Fruit fly (Drosophila melanogaster) whole organism, prepupa: Measurements from ENCODE around the gene CG43210.

Experiments
- Blimp-1 ChIP-seq: fragments of 200-800 bp; sonication (Bioruptor generic); optimal IDR thresholded peaks from 3 replicates; lab custom pipeline; 2017; ENCODE audit warnings: missing biosample characterization, missing genetic modification characterization, mild to moderate bottlenecking, moderate library complexity, missing genetic modification reagents
- CG11294 ChIP-seq: fragments of 200-800 bp; sonication (Bioruptor generic); IDR thresholded peaks from 2 replicates; pipeline ENCODE4 v1.3.6; 2022; ENCODE audit warnings: missing biosample characterization, missing genetic modification characterization
- CG11762 ChIP-seq: fragments of 200-800 bp; sonication (Bioruptor generic); optimal IDR thresholded peaks from 3 replicates; lab custom pipeline; 2016; ENCODE audit warnings: missing biosample characterization, missing genetic modification characterization; ENCODE audit not compliant: insufficient read depth
- CG11902 ChIP-seq: fragments of 200-800 bp; sonication (Bioruptor generic); optimal IDR thresholded peaks from 3 replicates; lab custom pipeline; 2016; ENCODE audit warnings: missing biosample characterization, missing genetic modification characterization
- CG15336 ChIP-seq: fragments of 200-800 bp; sonication (Bioruptor generic); IDR thresholded peaks from 2 replicates; pipeline ENCODE4 v1.3.6; 2022; ENCODE audit warnings: missing biosample characterization, missing genetic modification characterization
- CG3032 ChIP-seq: fragments of 200-800 bp; optimal IDR thresholded peaks from 2 replicates; lab custom pipeline; 2019; ENCODE audit warnings: missing biosample characterization, mild to moderate bottlenecking, missing genetic modification characterization, moderate library complexity
- CG34406 ChIP-seq: fragments of 200-800 bp; sonication (Bioruptor generic); optimal IDR thresholded peaks from 3 replicates; lab custom pipeline; 2016; ENCODE audit warnings: missing biosample characterization, missing genetic modification characterization
- CG3919 ChIP-seq: fragments of 200-800 bp; sonication (Bioruptor generic); optimal IDR thresholded peaks from 3 replicates; lab custom pipeline; 2016; ENCODE audit warnings: missing biosample characterization, missing genetic modification characterization
- CG6163 ChIP-seq: fragments of 200-800 bp; sonication (Bioruptor generic); IDR thresholded peaks from 3 replicates; pipeline ENCODE4 v1.3.6; 2022; ENCODE audit warnings: missing biosample characterization, missing genetic modification characterization
- CG7368 ChIP-seq: fragments of 200-800 bp; sonication (Bioruptor generic); optimal IDR thresholded peaks from 3 replicates; lab custom pipeline; 2016; ENCODE audit warnings: missing biosample characterization, missing genetic modification characterization
- CG8119 ChIP-seq: fragments of 200-800 bp; sonication (Bioruptor generic); IDR thresholded peaks from 3 replicates; pipeline ENCODE4 v1.3.6; 2022; ENCODE audit warnings: missing biosample characterization, missing genetic modification characterization
- CG8319 ChIP-seq: fragments of 200-800 bp; sonication (Bioruptor generic); optimal IDR thresholded peaks from 3 replicates; lab custom pipeline; 2016; ENCODE audit warnings: missing biosample characterization, missing genetic modification characterization
- Eip78C ChIP-seq: fragments of 200-800 bp; sonication (Bioruptor generic); peaks from one replicate; lab custom pipeline; 2016; ENCODE audit warnings: missing biosample characterization, missing genetic modification characterization
- Eip93F ChIP-seq: fragments of 200-800 bp; sonication (Bioruptor generic); optimal IDR thresholded peaks from 2 replicates; lab custom pipeline; 2016; ENCODE audit warnings: missing biosample characterization, mild to moderate bottlenecking, missing genetic modification characterization
- Ets21C ChIP-seq: fragments of 200-800 bp; sonication (Bioruptor generic); optimal IDR thresholded peaks from 3 replicates; lab custom pipeline; 2016; ENCODE audit warnings: missing biosample characterization, missing genetic modification characterization
- Ets96B ChIP-seq: fragments of 200-800 bp; optimal IDR thresholded peaks from 2 replicates; lab custom pipeline; 2019; ENCODE audit warnings: missing biosample characterization, mild to moderate bottlenecking, missing genetic modification characterization, moderate library complexity
- Hr38 ChIP-seq: sonication (Bioruptor generic); optimal IDR thresholded peaks from 2 replicates; lab custom pipeline; 2016; ENCODE audit warnings: missing biosample characterization, missing genetic modification characterization
- Hr4 ChIP-seq: fragments of 200-800 bp; sonication (Bioruptor generic); optimal IDR thresholded peaks from 3 replicates; lab custom pipeline; 2016; ENCODE audit warnings: missing biosample characterization, missing genetic modification characterization
- Lpt ChIP-seq: fragments of 200-800 bp; sonication (Bioruptor generic); optimal IDR thresholded peaks from 3 replicates; lab custom pipeline; 2016; ENCODE audit warnings: missing biosample characterization, missing genetic modification characterization
- Smox ChIP-seq: fragments of 200-800 bp; sonication (Bioruptor generic); optimal IDR thresholded peaks from 3 replicates; lab custom pipeline; 2016; ENCODE audit warnings: missing biosample characterization, missing genetic modification characterization
- acj6 ChIP-seq: fragments of 200-800 bp; sonication (Bioruptor generic); optimal IDR thresholded peaks from 3 replicates; lab custom pipeline; 2016; ENCODE audit warnings: missing biosample characterization, missing genetic modification characterization
- dsx ChIP-seq: fragments of 200-800 bp; optimal IDR thresholded peaks from 3 replicates; lab custom pipeline; 2019; ENCODE audit warnings: missing biosample characterization, mild to moderate bottlenecking, missing genetic modification characterization, moderate library complexity; ENCODE audit not compliant: poor library complexity, severe bottlenecking
- eg ChIP-seq: fragments of 200-800 bp; sonication (Bioruptor generic); IDR thresholded peaks from 3 replicates; pipeline ENCODE4 v1.3.6; 2022; ENCODE audit warnings: missing biosample characterization, missing genetic modification characterization
- esn ChIP-seq: fragments of 200-800 bp; sonication (Bioruptor generic); optimal IDR thresholded peaks from 2 replicates; lab custom pipeline; 2016; ENCODE audit warnings: missing biosample characterization, mild to moderate bottlenecking, missing genetic modification characterization, moderate library complexity
- lz ChIP-seq: fragments of 200-800 bp; sonication (Bioruptor generic); optimal IDR thresholded peaks from 3 replicates; lab custom pipeline; 2016; ENCODE audit warnings: missing biosample characterization, missing genetic modification characterization
- net ChIP-seq: fragments of 200-800 bp; sonication (Bioruptor generic); optimal IDR thresholded peaks from 3 replicates; lab custom pipeline; 2016; ENCODE audit warnings: missing biosample characterization, missing genetic modification characterization
- pdm3 ChIP-seq: fragments of 200-800 bp; sonication (Bioruptor generic); optimal IDR thresholded peaks from 3 replicates; lab custom pipeline; 2016; ENCODE audit warnings: missing biosample characterization, missing genetic modification characterization
- svp ChIP-seq: fragments of 200-800 bp; sonication (Bioruptor generic); peaks from one replicate; lab custom pipeline; 2016; ENCODE audit warnings: missing biosample characterization, missing genetic modification characterization

Gene CG43210

dm6 chr3R:18546972-18547371 is 18.0 kb downstream of the CG43210 start:
- TF ChIP-seq Eip93F, result no peak
- no peak for TF ChIP-seq CG8319 (GFP tag; lab: Kevin White, UChicago)
- TF ChIP-seq Smox, result no peak
- TF ChIP-seq Ets21C (GFP tag; lab: Kevin White, UChicago), result no peak
- TF ChIP-seq Hr4 (GFP tag; lab: Kevin White, UChicago), result no peak

- TF ChIP-seq net (GFP tag; lab: Kevin White, UChicago) (no peak), CG11902 (GFP tag; lab: Kevin White, UChicago) (no peak), CG11762 (GFP tag; lab: Kevin White, UChicago) (no peak), CG6163 (GFP tag; lab: Robert Waterston, UW) (no peak), dsx (GFP tag; lab: Kevin White, UChicago) (no peak), CG8119 (GFP tag; lab: Robert Waterston, UW) (no peak), Eip78C (GFP tag; lab: Kevin White, UChicago) (no peak), CG15336 (no peak), CG8319 (GFP tag; lab: Kevin White, UChicago) (no peak), CG7368 (GFP tag; lab: Kevin White, UChicago) (no peak), Hr38 (GFP tag; lab: Kevin White, UChicago) (no peak), CG11294 (GFP tag; lab: Robert Waterston, UW) (no peak), Blimp-1 (GFP tag; lab: Kevin White, UChicago) (no peak), pdm3 (GFP tag; lab: Kevin White, UChicago) (no peak), CG3032 (tag; lab: Kevin White, UChicago) (no peak)
Observed at dm6 chr3R:18546159-18546558, 18.8 kb downstream of the CG43210 start.

dm6 chr3R:18545486-18545885 is 19.5 kb downstream of the CG43210 start, which contains the start of gene fru:
Gene fru (minus strand): TSS chr3R:18545586.
- TF ChIP-seq Ets96B (tag; lab: Kevin White, UChicago) (no peak), CG34406 (GFP tag; lab: Kevin White, UChicago) (no peak), Smox (no peak), acj6 (no peak), eg (GFP tag; lab: Robert Waterston, UW) (no peak), CG8119 (GFP tag; lab: Robert Waterston, UW) (no peak)
- TF ChIP-seq, all 60 proteins: peak for 0

dm6 chr3R:18515010-18515409 is 50.0 kb downstream of the CG43210 start:
- TF ChIP-seq Lpt (GFP tag; lab: Kevin White, UChicago), result no peak
- TF ChIP-seq esn (GFP tag; lab: Kevin White, UChicago), result no peak
- no peak for TF ChIP-seq CG11762 (GFP tag; lab: Kevin White, UChicago)
- TF ChIP-seq Hr38 (GFP tag; lab: Kevin White, UChicago), result no peak
- no peak for TF ChIP-seq CG11294 (GFP tag; lab: Robert Waterston, UW)
- no peak for TF ChIP-seq Ets96B (tag; lab: Kevin White, UChicago)
- TF ChIP-seq lz (GFP tag; lab: Kevin White, UChicago), result no peak
- TF ChIP-seq CG15336, result no peak
- no peak for TF ChIP-seq Eip93F
- no peak for TF ChIP-seq svp (GFP tag; lab: Kevin White, UChicago)
- no peak for TF ChIP-seq CG3919 (GFP tag; lab: Kevin White, UChicago)
